Worm (Caenorhabditis elegans) whole organism, early embryonic: ENCODE results near the gene Y38A10A.7.
A peak's percentile ranks its signal among the peaks of the same experiment; 100 is the strongest.

Source experiments
- B0310.2 ChIP-seq: sonication (generic microtip); optimal IDR thresholded peaks from 2 replicates; lab custom pipeline; 2016; ENCODE audit warnings: mild to moderate bottlenecking, missing genetic modification characterization, missing compliant biosample characterization
- F13C5.2 ChIP-seq: sonication (generic microtip); optimal IDR thresholded peaks from 2 replicates; lab custom pipeline; 2017; ENCODE audit warnings: mild to moderate bottlenecking, missing genetic modification characterization, inconsistent platforms, missing compliant biosample characterization
- ama-1 ChIP-seq: fragments of 150-350 bp; optimal IDR thresholded peaks from 2 replicates; lab custom pipeline; 2014
- ceh-13 ChIP-seq: fragments of 200-800 bp; sonication (Bioruptor generic); optimal IDR thresholded peaks from 2 replicates; lab custom pipeline; 2018; ENCODE audit warnings: mild to moderate bottlenecking, missing genetic modification characterization, missing compliant biosample characterization
- ceh-36 ChIP-seq: sonication (generic microtip); optimal IDR thresholded peaks from 2 replicates; lab custom pipeline; 2016; ENCODE audit warnings: missing genetic modification characterization, inconsistent platforms, missing compliant biosample characterization
- ets-7 ChIP-seq: sonication (generic microtip); optimal IDR thresholded peaks from 2 replicates; lab custom pipeline; 2016; ENCODE audit warnings: missing genotype, missing genetic modification characterization, missing compliant biosample characterization
- flt-1 ChIP-seq: fragments of 200-800 bp; sonication (Bioruptor generic); IDR thresholded peaks from 2 replicates; pipeline ENCODE4 v1.3.6; 2022; ENCODE audit warnings: missing genetic modification characterization, missing compliant biosample characterization
- hmbx-1 ChIP-seq: sonication (generic microtip); optimal IDR thresholded peaks from 2 replicates; lab custom pipeline; 2016; ENCODE audit warnings: mild to moderate bottlenecking, missing genetic modification characterization, missing compliant biosample characterization
- hmg-4 ChIP-seq: fragments of 200-800 bp; sonication (Bioruptor generic); optimal IDR thresholded peaks from 2 replicates; lab custom pipeline; 2018; ENCODE audit warnings: mild to moderate bottlenecking, missing genetic modification characterization, missing compliant biosample characterization
- pes-1 ChIP-seq: fragments of 200-800 bp; sonication (Bioruptor generic); IDR thresholded peaks from 2 replicates; pipeline ENCODE4 v1.3.6; 2022; ENCODE audit warnings: missing genetic modification reagents, missing genetic modification characterization, missing compliant biosample characterization
- scrt-1 ChIP-seq: fragments of 200-800 bp; sonication (Bioruptor generic); IDR thresholded peaks from 2 replicates; pipeline ENCODE4 v1.3.6; 2022; ENCODE audit warnings: missing genetic modification characterization, missing compliant biosample characterization
- tbx-11 ChIP-seq: fragments of 200-800 bp; sonication (Bioruptor generic); IDR thresholded peaks from 2 replicates; pipeline ENCODE4 v1.3.6; 2022; ENCODE audit warnings: missing genetic modification characterization, missing compliant biosample characterization
- tbx-37 ChIP-seq: fragments of 200-800 bp; sonication (Bioruptor generic); conservative IDR thresholded peaks from 2 replicates; pipeline ENCODE4 v1.3.6; 2022; ENCODE audit warnings: missing genetic modification reagents, missing genetic modification characterization, missing compliant biosample characterization

DNA sequence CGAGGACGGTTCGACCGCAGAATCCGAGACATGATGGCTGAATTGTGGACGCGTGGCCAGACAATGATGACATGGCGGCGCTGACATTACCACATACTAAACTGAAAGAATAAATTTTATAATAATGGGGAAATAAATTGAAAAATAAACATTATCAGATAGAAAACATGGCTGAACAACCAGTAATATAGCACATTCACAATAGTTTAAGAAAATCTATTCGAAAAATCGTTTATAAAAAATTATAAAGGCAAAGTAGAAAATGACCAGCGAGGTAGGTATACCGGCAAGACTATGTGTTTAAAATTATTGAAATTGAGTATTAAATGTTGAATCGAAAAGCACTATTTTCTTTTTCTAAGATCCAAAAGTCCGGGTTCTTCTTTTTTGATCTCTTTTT is 44.8 kb upstream of the Y38A10A.7 start, which contains the start of gene jamp-1:
- 0 out of 2 replicates have a peak, but pooled peaks have one; percentile 17 for TF ChIP-seq scrt-1 (GFP tag; lab: Robert Waterston, UW)
- no peak for TF ChIP-seq flt-1 (GFP tag; lab: Robert Waterston, UW)
- no peak for TF ChIP-seq tbx-11
- no peak for TF ChIP-seq ets-7 (tag; lab: Kevin White, UChicago)
- TF ChIP-seq hmg-4 (GFP tag; lab: Kevin White, UChicago): no peak
- TF ChIP-seq B0310.2: no peak
- no peak for TF ChIP-seq F13C5.2
- TF ChIP-seq hmbx-1 (tag; lab: Kevin White, UChicago): no peak
- TF ChIP-seq ama-1 (lab: Kevin White, UChicago): no peak
- TF ChIP-seq ceh-36 (tag; lab: Kevin White, UChicago): no peak
- TF ChIP-seq ceh-13 (GFP tag; lab: Kevin White, UChicago): no peak
- no peak for TF ChIP-seq tbx-37 (GFP tag; lab: Robert Waterston, UW)
- no peak for TF ChIP-seq pes-1
